Fruit fly (Drosophila melanogaster) whole organism, prepupa: Measurements from ENCODE around the gene syd.
A peak's percentile ranks its signal among the peaks of the same experiment; 100 is the strongest.

Experiments used
- CG10631 ChIP-seq: fragments of 200-800 bp; sonication (Bioruptor generic); optimal IDR thresholded peaks from 2 replicates; lab custom pipeline; 2016; ENCODE audit warnings: missing biosample characterization, missing genetic modification characterization
- CG10669 ChIP-seq: fragments of 200-800 bp; sonication (Bioruptor generic); optimal IDR thresholded peaks from 3 replicates; lab custom pipeline; 2018; ENCODE audit warnings: missing biosample characterization, mild to moderate bottlenecking, missing genetic modification characterization, moderate library complexity
- CG1621 ChIP-seq: fragments of 200-800 bp; sonication (Bioruptor generic); optimal IDR thresholded peaks from 3 replicates; lab custom pipeline; 2018; ENCODE audit warnings: missing biosample characterization, mild to moderate bottlenecking, missing genetic modification characterization
- CG31627 ChIP-seq: fragments of 200-800 bp; sonication (Bioruptor generic); optimal IDR thresholded peaks from 3 replicates; lab custom pipeline; 2016; ENCODE audit warnings: missing biosample characterization, missing genetic modification characterization
- CG3919 ChIP-seq: fragments of 200-800 bp; sonication (Bioruptor generic); optimal IDR thresholded peaks from 3 replicates; lab custom pipeline; 2016; ENCODE audit warnings: missing biosample characterization, missing genetic modification characterization
- CG4318 ChIP-seq: fragments of 200-800 bp; sonication (Bioruptor generic); optimal IDR thresholded peaks from 3 replicates; lab custom pipeline; 2017; ENCODE audit warnings: missing biosample characterization, mild to moderate bottlenecking, missing genetic modification characterization
- CG6163 ChIP-seq: fragments of 200-800 bp; sonication (Bioruptor generic); IDR thresholded peaks from 3 replicates; pipeline ENCODE4 v1.3.6; 2022; ENCODE audit warnings: missing biosample characterization, missing genetic modification characterization
- CG6792 ChIP-seq: fragments of 200-800 bp; sonication (Bioruptor generic); optimal IDR thresholded peaks from 3 replicates; lab custom pipeline; 2016; ENCODE audit warnings: missing biosample characterization, missing genetic modification characterization
- CG6808 ChIP-seq: fragments of 200-800 bp; sonication (Bioruptor generic); optimal IDR thresholded peaks from 3 replicates; lab custom pipeline; 2017; ENCODE audit warnings: missing biosample characterization, missing genetic modification characterization, mild to moderate bottlenecking, moderate library complexity, missing genetic modification reagents
- CG7368 ChIP-seq: fragments of 200-800 bp; sonication (Bioruptor generic); optimal IDR thresholded peaks from 3 replicates; lab custom pipeline; 2016; ENCODE audit warnings: missing biosample characterization, missing genetic modification characterization
- CG8119 ChIP-seq: fragments of 200-800 bp; sonication (Bioruptor generic); IDR thresholded peaks from 3 replicates; pipeline ENCODE4 v1.3.6; 2022; ENCODE audit warnings: missing biosample characterization, missing genetic modification characterization
- CG9139 ChIP-seq: fragments of 200-800 bp; sonication (Bioruptor generic); optimal IDR thresholded peaks from 3 replicates; lab custom pipeline; 2017; ENCODE audit warnings: missing biosample characterization, mild to moderate bottlenecking, missing genetic modification characterization
- Eip75B ChIP-seq: fragments of 200-800 bp; sonication (Bioruptor generic); optimal IDR thresholded peaks from 3 replicates; lab custom pipeline; 2016; ENCODE audit warnings: missing biosample characterization, missing genetic modification characterization
- Ets21C ChIP-seq: fragments of 200-800 bp; sonication (Bioruptor generic); optimal IDR thresholded peaks from 3 replicates; lab custom pipeline; 2016; ENCODE audit warnings: missing biosample characterization, missing genetic modification characterization
- Ets96B ChIP-seq: fragments of 200-800 bp; optimal IDR thresholded peaks from 2 replicates; lab custom pipeline; 2019; ENCODE audit warnings: missing biosample characterization, mild to moderate bottlenecking, missing genetic modification characterization, moderate library complexity
- Gug ChIP-seq: fragments of 200-800 bp; sonication (Bioruptor generic); IDR thresholded peaks from 2 replicates; pipeline ENCODE4 v1.3.6; 2022; ENCODE audit warnings: missing biosample characterization, missing genetic modification characterization
- Hr38 ChIP-seq: sonication (Bioruptor generic); optimal IDR thresholded peaks from 2 replicates; lab custom pipeline; 2016; ENCODE audit warnings: missing biosample characterization, missing genetic modification characterization
- Hr39 ChIP-seq: fragments of 200-800 bp; sonication (Bioruptor generic); optimal IDR thresholded peaks from 2 replicates; lab custom pipeline; 2016; ENCODE audit warnings: missing biosample characterization, missing genetic modification characterization
- Hr4 ChIP-seq: fragments of 200-800 bp; sonication (Bioruptor generic); optimal IDR thresholded peaks from 3 replicates; lab custom pipeline; 2016; ENCODE audit warnings: missing biosample characterization, missing genetic modification characterization
- Met ChIP-seq: fragments of 200-800 bp; sonication (Bioruptor generic); optimal IDR thresholded peaks from 3 replicates; lab custom pipeline; 2016; ENCODE audit warnings: missing biosample characterization, missing genetic modification characterization
- OdsH ChIP-seq: fragments of 200-800 bp; sonication (Bioruptor generic); optimal IDR thresholded peaks from 3 replicates; lab custom pipeline; 2016; ENCODE audit warnings: missing biosample characterization, missing genetic modification characterization
- Sox14 ChIP-seq: fragments of 200-800 bp; sonication (Bioruptor generic); optimal IDR thresholded peaks from 3 replicates; lab custom pipeline; 2016; ENCODE audit warnings: missing biosample characterization, missing genetic modification characterization
- Sox15 ChIP-seq: fragments of 200-800 bp; sonication (Bioruptor generic); optimal IDR thresholded peaks from 3 replicates; lab custom pipeline; 2016; ENCODE audit warnings: missing biosample characterization, missing genetic modification characterization
- achi ChIP-seq: fragments of 200-800 bp; sonication (Bioruptor generic); optimal IDR thresholded peaks from 3 replicates; lab custom pipeline; 2016; ENCODE audit warnings: missing biosample characterization, missing genetic modification characterization
- acj6 ChIP-seq: fragments of 200-800 bp; sonication (Bioruptor generic); optimal IDR thresholded peaks from 3 replicates; lab custom pipeline; 2016; ENCODE audit warnings: missing biosample characterization, missing genetic modification characterization
- dac ChIP-seq: fragments of 200-800 bp; sonication (Bioruptor generic); optimal IDR thresholded peaks from 2 replicates; lab custom pipeline; 2017; ENCODE audit warnings: missing biosample characterization, mild to moderate bottlenecking, missing genetic modification characterization
- eg ChIP-seq: fragments of 200-800 bp; sonication (Bioruptor generic); IDR thresholded peaks from 3 replicates; pipeline ENCODE4 v1.3.6; 2022; ENCODE audit warnings: missing biosample characterization, missing genetic modification characterization
- fd59A ChIP-seq: fragments of 200-800 bp; sonication (Bioruptor generic); optimal IDR thresholded peaks from 2 replicates; lab custom pipeline; 2017; ENCODE audit warnings: missing biosample characterization, mild to moderate bottlenecking, missing genetic modification characterization, missing genetic modification reagents
- fkh ChIP-seq: fragments of 200-800 bp; sonication (Bioruptor generic); optimal IDR thresholded peaks from 3 replicates; lab custom pipeline; 2017; ENCODE audit warnings: missing biosample characterization, mild to moderate bottlenecking, missing genetic modification characterization, moderate library complexity
- pdm3 ChIP-seq: fragments of 200-800 bp; sonication (Bioruptor generic); optimal IDR thresholded peaks from 3 replicates; lab custom pipeline; 2016; ENCODE audit warnings: missing biosample characterization, missing genetic modification characterization
- svp ChIP-seq: fragments of 200-800 bp; sonication (Bioruptor generic); peaks from one replicate; lab custom pipeline; 2016; ENCODE audit warnings: missing biosample characterization, missing genetic modification characterization
- topi ChIP-seq: fragments of 200-800 bp; sonication (Bioruptor generic); optimal IDR thresholded peaks from 3 replicates; lab custom pipeline; 2016; ENCODE audit warnings: missing biosample characterization, missing genetic modification characterization
- vri ChIP-seq: fragments of 200-800 bp; sonication (Bioruptor generic); optimal IDR thresholded peaks from 3 replicates; lab custom pipeline; 2016; ENCODE audit warnings: missing biosample characterization, mild to moderate bottlenecking, missing genetic modification characterization

syd gene

dm6 chr3L:7941514-7941913 is 5.6 kb upstream of the syd start:
- TF ChIP-seq fkh (GFP tag; lab: Kevin White, UChicago): peak; percentile 66
- no peak for TF ChIP-seq fd59A

- TF ChIP-seq achi (GFP tag; lab: Kevin White, UChicago): no peak
- peak; percentile 40 for TF ChIP-seq vri (GFP tag; lab: Kevin White, UChicago)
- TF ChIP-seq CG7368 (GFP tag; lab: Kevin White, UChicago): no peak
- TF ChIP-seq, all 60 proteins: peak for 1
Observed at dm6 chr3L:7940558-7941238, 4.8 kb upstream of the syd start.

dm6 chr3L:7938638-7939037 is 2.7 kb upstream of the syd start:
- TF ChIP-seq Sox14 (GFP tag; lab: Kevin White, UChicago) (no peak), fkh (GFP tag; lab: Kevin White, UChicago) (peak; percentile 67), CG1621 (tag; lab: Kevin White, UChicago) (no peak)

dm6 chr3L:7935409-7935932 is 449 bp downstream of the syd start:
- TF ChIP-seq Sox15 (GFP tag; lab: Kevin White, UChicago): no peak
- TF ChIP-seq acj6 (GFP tag; lab: Kevin White, UChicago): no peak
- TF ChIP-seq Hr38 (GFP tag; lab: Kevin White, UChicago): no peak
- no peak for TF ChIP-seq achi (GFP tag; lab: Kevin White, UChicago)
- no peak for TF ChIP-seq Ets96B
- TF ChIP-seq eg: no peak
- no peak for TF ChIP-seq pdm3
- TF ChIP-seq svp (GFP tag; lab: Kevin White, UChicago): peak; percentile 72

dm6 chr3L:7934857-7935256 is 1.1 kb downstream of the syd start:
- TF ChIP-seq vri (GFP tag; lab: Kevin White, UChicago) (peak; percentile 62), OdsH (no peak), CG10631 (GFP tag; lab: Kevin White, UChicago) (no peak), CG3919 (GFP tag; lab: Kevin White, UChicago) (no peak), CG6163 (no peak), CG9139 (GFP tag; lab: Kevin White, UChicago) (no peak)
- TF ChIP-seq, all 60 proteins: peak for 1

dm6 chr3L:7934200-7934599 is 1.7 kb downstream of the syd start:
- TF ChIP-seq dac (GFP tag; lab: Kevin White, UChicago) (no peak), CG6792 (GFP tag; lab: Kevin White, UChicago) (no peak), CG4318 (GFP tag; lab: Kevin White, UChicago) (no peak), CG10669 (GFP tag; lab: Kevin White, UChicago) (no peak), Hr39 (GFP tag; lab: Kevin White, UChicago) (no peak), Eip75B (GFP tag; lab: Kevin White, UChicago) (no peak), CG31627 (GFP tag; lab: Kevin White, UChicago) (no peak), CG8119 (GFP tag; lab: Robert Waterston, UW) (no peak), svp (GFP tag; lab: Kevin White, UChicago) (no peak), Hr4 (GFP tag; lab: Kevin White, UChicago) (no peak), Met (GFP tag; lab: Kevin White, UChicago) (no peak), fkh (GFP tag; lab: Kevin White, UChicago) (no peak), CG1621 (tag; lab: Kevin White, UChicago) (no peak), CG6808 (GFP tag; lab: Kevin White, UChicago) (no peak), eg (no peak), Ets21C (no peak), topi (GFP tag; lab: Kevin White, UChicago) (no peak), CG10631 (GFP tag; lab: Kevin White, UChicago) (no peak), Gug (GFP tag; lab: Robert Waterston, UW) (no peak)
